Worm (Caenorhabditis elegans) whole organism, midembryonic: Measurements from ENCODE around the gene dex-1.

Experiments
- cog-1 ChIP-seq: sonication (generic microtip); optimal IDR thresholded peaks from 2 replicates; lab custom pipeline; 2016; ENCODE audit warnings: missing genetic modification characterization, missing compliant biosample characterization
- klf-2 ChIP-seq: fragments of 200-800 bp; sonication (Bioruptor generic); conservative IDR thresholded peaks from 2 replicates; pipeline ENCODE4 v1.3.6; 2022; ENCODE audit warnings: missing genetic modification reagents, missing genetic modification characterization, missing compliant biosample characterization
- tab-1 ChIP-seq: fragments of 200-800 bp; sonication (Bioruptor generic); IDR thresholded peaks from 2 replicates; pipeline ENCODE4 v1.3.6; 2022; ENCODE audit warnings: missing genetic modification characterization, missing compliant biosample characterization
- ztf-23 ChIP-seq: fragments of 200-800 bp; sonication (Bioruptor generic); IDR thresholded peaks from 2 replicates; pipeline ENCODE4 v1.3.6; 2022; ENCODE audit warnings: missing genetic modification reagents, missing genetic modification characterization, missing compliant biosample characterization
- ztf-29 ChIP-seq: fragments of 200-800 bp; sonication (Bioruptor generic); IDR thresholded peaks from 2 replicates; pipeline ENCODE4 v1.3.6; 2022; ENCODE audit warnings: missing genetic modification reagents, missing genetic modification characterization, missing compliant biosample characterization

DNA sequence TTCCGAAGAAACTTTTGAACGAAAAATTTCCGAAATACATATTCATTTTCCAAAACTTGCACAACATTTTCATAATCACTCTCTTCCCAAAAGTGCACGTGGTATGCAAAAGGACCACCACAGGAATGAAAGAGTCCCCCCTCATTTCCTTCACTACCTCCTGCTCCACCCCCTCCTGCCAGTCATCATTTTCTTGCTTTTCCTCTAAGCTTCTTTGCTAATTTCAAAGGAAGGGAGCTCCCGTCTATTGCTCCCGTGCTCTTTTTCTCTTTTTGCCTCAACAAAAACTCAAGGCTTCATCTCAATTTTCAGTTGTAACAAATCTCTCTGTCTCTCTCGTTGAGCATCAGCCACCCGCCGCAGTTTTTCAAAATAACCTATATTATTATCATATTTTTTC, 46.9 kb downstream of the dex-1 start:
- TF ChIP-seq klf-2 (GFP tag; lab: Robert Waterston, UW) (no peak), ztf-29 (GFP tag; lab: Robert Waterston, UW) (no peak), cog-1 (tag; lab: Kevin White, UChicago) (no peak), tab-1 (GFP tag; lab: Robert Waterston, UW) (no peak), ztf-23 (GFP tag; lab: Robert Waterston, UW) (no peak)
